Worm (Caenorhabditis elegans): Measurements from ENCODE around the gene bath-47.
"Not testable (repeated sequence)": the region's sequence is repeated elsewhere in the genome, so short reads cannot be mapped to it uniquely, and the experiment has no call there.

The bath-47 gene

ce11 chrII:1624572-1624971 lies 23.0 kb downstream of the bath-47 start, which contains the start of gene fbxa-160:
Gene fbxa-160 (minus strand): TSS chrII:1624672.
- TF ChIP-seq lsy-12 (tag; optimal IDR thresholded peaks at IDR 0.05) (no peak), zag-1 (tag; optimal IDR thresholded peaks at IDR 0.05) (no peak), tbx-2 (tag; optimal IDR thresholded peaks at IDR 0.05) (no peak), egl-27 (tag; optimal IDR thresholded peaks at IDR 0.05) (no peak), ceh-28 (tag; optimal IDR thresholded peaks at IDR 0.05) (no peak), lin-39 (tag; optimal IDR thresholded peaks at IDR 0.05) (no peak), fos-1 (tag; optimal IDR thresholded peaks at IDR 0.05) (no peak), nhr-76 (tag; optimal IDR thresholded peaks at IDR 0.05) (no peak), fkh-10 (GFP tag; optimal IDR thresholded peaks at IDR 0.05) (no peak), elt-2 (tag; optimal IDR thresholded peaks at IDR 0.05) (no peak), nhr-11 (tag; optimal IDR thresholded peaks at IDR 0.05) (no peak), lin-15B (tag; optimal IDR thresholded peaks at IDR 0.05) (no peak), sea-2 (GFP tag; optimal IDR thresholded peaks at IDR 0.05) (no peak), jun-1 (tag; optimal IDR thresholded peaks at IDR 0.05) (no peak), elt-1 (tag; optimal IDR thresholded peaks at IDR 0.05) (no peak), nhr-25 (tag; optimal IDR thresholded peaks at IDR 0.05) (no peak), aly-2 (tag; optimal IDR thresholded peaks at IDR 0.05) (no peak), hmg-11 (tag; optimal IDR thresholded peaks at IDR 0.05) (no peak)

ce11 chrII:1625666-1626065 lies 24.1 kb downstream of the bath-47 start, which contains the start of gene C08E3.14:
Gene C08E3.14 (plus strand): TSS chrII:1625966.
- TF ChIP-seq lin-39 (tag; optimal IDR thresholded peaks at IDR 0.05), result no peak
- no peak for TF ChIP-seq snpc-4 (tag; optimal IDR thresholded peaks at IDR 0.05)
- no peak for TF ChIP-seq elt-2 (tag; optimal IDR thresholded peaks at IDR 0.05)
- no peak for TF ChIP-seq ama-1 (optimal IDR thresholded peaks at IDR 0.05)
- no peak for TF ChIP-seq ceh-82 (tag; optimal IDR thresholded peaks at IDR 0.05)
- no peak for TF ChIP-seq unc-39 (tag; optimal IDR thresholded peaks at IDR 0.05)
- no peak for TF ChIP-seq ztf-11 (tag; optimal IDR thresholded peaks at IDR 0.05)
- TF ChIP-seq nhr-76 (tag; optimal IDR thresholded peaks at IDR 0.05), result no peak
- no peak for TF ChIP-seq lsy-12 (tag; optimal IDR thresholded peaks at IDR 0.05)
- no peak for TF ChIP-seq ceh-9 (tag; optimal IDR thresholded peaks at IDR 0.05)
- TF ChIP-seq nhr-28 (tag; optimal IDR thresholded peaks at IDR 0.05), result no peak
- TF ChIP-seq elt-3 (tag; optimal IDR thresholded peaks at IDR 0.05), result no peak
- no peak for TF ChIP-seq aly-2 (tag; optimal IDR thresholded peaks at IDR 0.05)
- TF ChIP-seq unc-62 (GFP tag; optimal IDR thresholded peaks at IDR 0.05), result no peak

ce11 chrII:1627783-1628182 lies 26.2 kb downstream of the bath-47 start, which contains the start of gene C08E3.15:
Gene C08E3.15 (minus strand): TSS chrII:1627883.
- not testable (repeated sequence) for TF ChIP-seq daf-12, nhr-12, unc-39 (tag; optimal IDR thresholded peaks at IDR 0.05)

- not testable (repeated sequence) for TF ChIP-seq sea-2 (GFP tag; optimal IDR thresholded peaks at IDR 0.05); nhr-77 (tag; optimal IDR thresholded peaks at IDR 0.05); ZK546.5 (tag; optimal IDR thresholded peaks at IDR 0.05)
These were observed 30.6 kb downstream of the bath-47 start, which contains the start of gene C08E3.13 for ce11 chrII:1632216-1632615. Gene C08E3.13 (minus strand): TSS chrII:1632316.

- not testable (repeated sequence) for TF ChIP-seq elt-2, lin-15B, daf-12 (tag; optimal IDR thresholded peaks at IDR 0.05)
These were observed 31.9 kb downstream of the bath-47 start, which contains the start of gene C08E3.1 for ce11 chrII:1633490-1633889. Gene C08E3.1 (plus strand): TSS chrII:1633790.

- TF ChIP-seq nhr-25 (tag; optimal IDR thresholded peaks at IDR 0.05) (no peak), pqm-1 (tag; optimal IDR thresholded peaks at IDR 0.05) (peak; percentile 47), elt-2 (tag; optimal IDR thresholded peaks at IDR 0.05) (peak; percentile 70), pha-4 (tag; optimal IDR thresholded peaks at IDR 0.05) (no peak), eor-1 (tag; optimal IDR thresholded peaks at IDR 0.05) (no peak), egl-5 (tag; optimal IDR thresholded peaks at IDR 0.05) (no peak)
These were observed 34.4 kb downstream of the bath-47 start for ce11 chrII:1635969-1636368.

Data from whole organism, L3 larva.